Fruit fly (Drosophila melanogaster) whole organism, adult: ENCODE results near the gene LUBEL.

Experiments used
- CG11617 ChIP-seq: fragments of 200-800 bp; sonication (Bioruptor generic); optimal IDR thresholded peaks from 2 replicates; lab custom pipeline; 2017; ENCODE audit warnings: mild to moderate bottlenecking, missing biosample characterization, missing genetic modification reagents, missing genetic modification characterization
- CG7045 ChIP-seq: fragments of 200-800 bp; sonication (Bioruptor generic); optimal IDR thresholded peaks from 2 replicates; lab custom pipeline; 2017; ENCODE audit warnings: missing biosample characterization, mild to moderate bottlenecking, missing genetic modification characterization
- Clk ChIP-seq: fragments of 200-800 bp; sonication (Bioruptor generic); optimal IDR thresholded peaks from 2 replicates; lab custom pipeline; 2017; ENCODE audit warnings: missing biosample characterization, missing genetic modification characterization
- ovo ChIP-seq: fragments of 200-800 bp; sonication (Bioruptor generic); optimal IDR thresholded peaks from 2 replicates; lab custom pipeline; 2016; ENCODE audit warnings: missing biosample characterization, missing genetic modification characterization

DNA sequence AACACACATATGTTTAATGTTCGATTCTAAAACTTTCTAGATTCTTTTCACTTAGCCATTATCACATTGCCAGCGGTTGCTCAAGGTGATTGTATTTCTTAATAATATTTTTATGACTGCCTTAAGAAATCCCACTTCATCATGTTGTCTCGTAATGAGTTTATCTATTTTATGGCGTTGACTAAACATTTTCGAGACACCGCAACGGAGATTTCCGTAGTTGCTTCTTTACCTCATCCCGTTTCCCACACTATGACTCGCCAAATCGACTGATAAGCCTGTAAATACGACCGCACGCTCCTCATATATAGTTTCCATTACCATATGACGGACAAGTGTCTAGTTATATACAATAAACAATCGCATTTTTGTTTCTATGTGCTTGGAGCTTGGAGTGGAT, 13.0 kb upstream of the LUBEL start:
- TF ChIP-seq Clk (no peak), CG11617 (GFP tag; lab: Kevin White, UChicago) (no peak), ovo (GFP tag; lab: Kevin White, UChicago) (no peak), CG7045 (GFP tag; lab: Kevin White, UChicago) (no peak)
